Worm (Caenorhabditis elegans) whole organism, young adult: Measurements from ENCODE around the gene grl-13.

Source experiments
- B0336.3 ChIP-seq: fragments of 200-800 bp; sonication (Bioruptor generic); IDR thresholded peaks from 2 replicates; pipeline ENCODE4 v1.3.6; 2022; ENCODE audit warnings: missing genetic modification characterization, missing compliant biosample characterization
- C17E4.6 ChIP-seq: fragments of 200-800 bp; sonication (Bioruptor generic); IDR thresholded peaks from 2 replicates; pipeline ENCODE4 v1.3.6; 2022; ENCODE audit warnings: missing genetic modification reagents, missing genetic modification characterization, missing compliant biosample characterization
- F22D6.2 ChIP-seq: sonication (generic microtip); optimal IDR thresholded peaks from 2 replicates; lab custom pipeline; 2016; ENCODE audit warnings: mild to moderate bottlenecking, missing genetic modification characterization, missing compliant biosample characterization
- F23B12.7 ChIP-seq: sonication (generic microtip); optimal IDR thresholded peaks from 2 replicates; lab custom pipeline; 2017; ENCODE audit warnings: missing genetic modification characterization, mild to moderate bottlenecking, missing compliant biosample characterization, antibody characterized with exemption, moderate library complexity; ENCODE audit not compliant: insufficient read depth
- F33H1.4 ChIP-seq: fragments of 200-800 bp; sonication (Bioruptor generic); IDR thresholded peaks from 2 replicates; pipeline ENCODE4 v1.3.6; 2022; ENCODE audit warnings: missing genetic modification reagents, missing genetic modification characterization, missing compliant biosample characterization
- F37B4.10 ChIP-seq: fragments of 200-800 bp; sonication (Bioruptor generic); IDR thresholded peaks from 2 replicates; pipeline ENCODE4 v1.3.6; 2022; ENCODE audit warnings: missing genetic modification characterization, missing compliant biosample characterization
- F55B11.4 ChIP-seq: sonication (generic microtip); optimal IDR thresholded peaks from 2 replicates; lab custom pipeline; 2016; ENCODE audit warnings: missing compliant biosample characterization, missing genetic modification characterization, borderline replicate concordance; ENCODE audit not compliant: insufficient read depth
- Y53F4B.3 ChIP-seq: fragments of 200-800 bp; sonication (Bioruptor generic); IDR thresholded peaks from 2 replicates; pipeline ENCODE4 v1.3.6; 2022; ENCODE audit warnings: missing genetic modification reagents, missing genetic modification characterization, missing compliant biosample characterization
- ama-1 ChIP-seq, 3 experiments: fragments of 150-350 bp in 1 of 3; sonication (generic microtip) in 2 of 3; optimal IDR thresholded peaks; 2 replicates each; lab custom pipeline; 2014 to 2018; ENCODE audit warnings: missing biosample characterization in 2 of 3, missing genetic modification characterization in 2 of 3, missing genetic modification reagents in 2 of 3
- aptf-2 ChIP-seq: fragments of 200-800 bp; sonication (Bioruptor generic); conservative IDR thresholded peaks from 2 replicates; pipeline ENCODE4 v1.3.6; 2022; ENCODE audit warnings: missing genetic modification reagents, missing genetic modification characterization, missing compliant biosample characterization
- cebp-1 ChIP-seq, 2 experiments: fragments of 200-800 bp in 1 of 2; sonication (Bioruptor generic) in 1 of 2; sonication (generic microtip) in 1 of 2; IDR thresholded peaks in 1 of 2; optimal IDR thresholded peaks in 1 of 2; 2 replicates each; pipeline versions ENCODE4 v1.3.6 to Lab custom; 2017 to 2022; ENCODE audit warnings: missing compliant biosample characterization in 2 of 2, missing genetic modification characterization in 2 of 2, mild to moderate bottlenecking in 1 of 2, missing genetic modification reagents in 1 of 2, moderate library complexity in 1 of 2
- ceh-100 ChIP-seq: fragments of 200-800 bp; sonication (Bioruptor generic); IDR thresholded peaks from 2 replicates; pipeline ENCODE4 v1.3.6; 2022; ENCODE audit warnings: missing genetic modification reagents, missing genetic modification characterization, missing compliant biosample characterization
- chd-7 ChIP-seq: sonication (generic microtip); optimal IDR thresholded peaks from 2 replicates; lab custom pipeline; 2016; ENCODE audit warnings: mild to moderate bottlenecking, missing genetic modification characterization, moderate library complexity, missing compliant biosample characterization
- die-1 ChIP-seq: sonication (generic microtip); optimal IDR thresholded peaks from 2 replicates; lab custom pipeline; 2016; ENCODE audit warnings: missing genotype, mild to moderate bottlenecking, missing genetic modification characterization, missing compliant biosample characterization
- egl-44 ChIP-seq: fragments of 200-800 bp; sonication (Bioruptor generic); IDR thresholded peaks from 2 replicates; pipeline ENCODE4 v1.3.6; 2022; ENCODE audit warnings: missing genetic modification reagents, missing genetic modification characterization, missing compliant biosample characterization
- egrh-3 ChIP-seq: fragments of 200-800 bp; sonication (Bioruptor generic); IDR thresholded peaks from 2 replicates; pipeline ENCODE4 v1.3.6; 2022; ENCODE audit warnings: missing genetic modification reagents, missing genetic modification characterization, missing compliant biosample characterization
- ekl-4 ChIP-seq: fragments of 200-800 bp; sonication (Bioruptor generic); IDR thresholded peaks from 2 replicates; pipeline ENCODE4 v1.3.6; 2022; ENCODE audit warnings: missing genetic modification reagents, missing genetic modification characterization, missing compliant biosample characterization
- hlh-26 ChIP-seq: fragments of 200-800 bp; sonication (Bioruptor generic); conservative IDR thresholded peaks from 2 replicates; pipeline ENCODE4 v1.3.6; 2022; ENCODE audit warnings: missing genetic modification reagents, missing genetic modification characterization, missing compliant biosample characterization
- hmg-1.2 ChIP-seq: fragments of 200-800 bp; sonication (Bioruptor generic); IDR thresholded peaks from 2 replicates; pipeline ENCODE4 v1.3.6; 2022; ENCODE audit warnings: missing genetic modification reagents, missing genetic modification characterization, missing compliant biosample characterization
- hsf-1 ChIP-seq: fragments of 200-800 bp; sonication (Bioruptor generic); IDR thresholded peaks from 2 replicates; pipeline ENCODE4 v1.3.6; 2022; ENCODE audit warnings: missing genetic modification reagents, missing genetic modification characterization, missing compliant biosample characterization
- let-607 ChIP-seq, 2 experiments: fragments of 200-800 bp in 1 of 2; sonication (Bioruptor generic) in 1 of 2; sonication (generic microtip) in 1 of 2; optimal IDR thresholded peaks; 2 replicates each; lab custom pipeline; 2016 to 2018; ENCODE audit warnings: mild to moderate bottlenecking in 2 of 2, missing compliant biosample characterization in 2 of 2, missing genetic modification characterization in 2 of 2, moderate library complexity in 2 of 2, missing genotype in 1 of 2
- lin-26 ChIP-seq: fragments of 200-800 bp; sonication (Bioruptor generic); IDR thresholded peaks from 2 replicates; pipeline ENCODE4 v1.3.6; 2022; ENCODE audit warnings: missing genetic modification reagents, missing genetic modification characterization, missing compliant biosample characterization
- lir-1 ChIP-seq: fragments of 200-800 bp; sonication (Bioruptor generic); conservative IDR thresholded peaks from 2 replicates; pipeline ENCODE4 v1.3.6; 2022; ENCODE audit warnings: missing genetic modification reagents, missing genetic modification characterization, missing compliant biosample characterization
- madf-10 ChIP-seq: sonication (generic microtip); optimal IDR thresholded peaks from 2 replicates; lab custom pipeline; 2016; ENCODE audit warnings: mild to moderate bottlenecking, missing genetic modification characterization, missing compliant biosample characterization
- madf-6 ChIP-seq: fragments of 200-800 bp; sonication (Bioruptor generic); IDR thresholded peaks from 2 replicates; pipeline ENCODE4 v1.3.6; 2022; ENCODE audit warnings: missing genetic modification reagents, missing genetic modification characterization, missing compliant biosample characterization
- madf-8 ChIP-seq: fragments of 200-800 bp; sonication (Bioruptor generic); conservative IDR thresholded peaks from 2 replicates; pipeline ENCODE4 v1.3.6; 2022; ENCODE audit warnings: missing genetic modification reagents, missing genetic modification characterization, missing compliant biosample characterization
- nfyb-1 ChIP-seq: fragments of 200-800 bp; sonication (Bioruptor generic); IDR thresholded peaks from 2 replicates; pipeline ENCODE4 v1.3.6; 2022; ENCODE audit warnings: missing genetic modification reagents, missing genetic modification characterization, missing compliant biosample characterization
- nhr-27 ChIP-seq: fragments of 200-800 bp; sonication (Bioruptor generic); optimal IDR thresholded peaks from 2 replicates; lab custom pipeline; 2018; ENCODE audit warnings: mild to moderate bottlenecking, missing genetic modification characterization, moderate library complexity, missing compliant biosample characterization
- nhr-80 ChIP-seq: sonication (generic microtip); optimal IDR thresholded peaks from 2 replicates; lab custom pipeline; 2016; ENCODE audit warnings: missing genetic modification characterization, missing compliant biosample characterization
- sdz-38 ChIP-seq: sonication (generic microtip); optimal IDR thresholded peaks from 2 replicates; lab custom pipeline; 2016; ENCODE audit warnings: missing genotype, missing genetic modification characterization, missing compliant biosample characterization
- sptf-2 ChIP-seq: fragments of 200-800 bp; sonication (Bioruptor generic); optimal IDR thresholded peaks from 2 replicates; lab custom pipeline; 2018; ENCODE audit warnings: mild to moderate bottlenecking, missing genetic modification characterization, missing compliant biosample characterization
- zim-3 ChIP-seq: sonication (generic microtip); optimal IDR thresholded peaks from 2 replicates; lab custom pipeline; 2017; ENCODE audit warnings: mild to moderate bottlenecking, missing genetic modification characterization, moderate library complexity, missing compliant biosample characterization
- ztf-6 ChIP-seq: fragments of 200-800 bp; sonication (Bioruptor generic); IDR thresholded peaks from 2 replicates; pipeline ENCODE4 v1.3.6; 2022; ENCODE audit warnings: missing genetic modification reagents, missing genetic modification characterization, missing compliant biosample characterization

Gene grl-13

ce11 chrV:4361505-4361904 is 2.9 kb downstream of the grl-13 start, which contains the start of gene F32D1.3:
F32D1.3 (minus strand) TSS chrV:4361569.
- TF ChIP-seq hmg-1.2 (GFP tag; lab: Robert Waterston, UW) (no peak), ama-1 (optimal IDR thresholded peaks at IDR 0.05; lab: Kevin White, UChicago) (no peak), ama-1 (GFP tag; optimal IDR thresholded peaks at IDR 0.05; lab: Kevin White, UChicago) (no peak), hlh-26 (GFP tag; lab: Robert Waterston, UW) (no peak), aptf-2 (GFP tag; lab: Robert Waterston, UW) (no peak), lin-26 (GFP tag; lab: Robert Waterston, UW) (no peak), egl-44 (GFP tag; lab: Robert Waterston, UW) (no peak), Y53F4B.3 (no peak), C17E4.6 (GFP tag; lab: Robert Waterston, UW) (no peak), nhr-27 (tag; lab: Kevin White, UChicago) (no peak)
- TF ChIP-seq, all 124 proteins: peak for 0

ce11 chrV:4360018-4360417 is 4.4 kb downstream of the grl-13 start:
- TF ChIP-seq let-607 (tag; optimal IDR thresholded peaks at IDR 0.05; lab: Kevin White, UChicago) (peak in 1 of 2 experiments; percentile 62), F37B4.10 (GFP tag; lab: Robert Waterston, UW) (no peak), nhr-80 (tag; lab: Kevin White, UChicago) (peak; percentile 24)

- TF ChIP-seq madf-8, result no peak
- TF ChIP-seq ceh-100, result no peak
- TF ChIP-seq aptf-2 (GFP tag; lab: Robert Waterston, UW), result no peak
- TF ChIP-seq hsf-1, result no peak
- TF ChIP-seq die-1 (tag; lab: Kevin White, UChicago), result no peak
- TF ChIP-seq ekl-4, result no peak
- TF ChIP-seq chd-7 (tag; lab: Kevin White, UChicago), result no peak
- no peak for TF ChIP-seq F33H1.4 (GFP tag; lab: Robert Waterston, UW)
- no peak for TF ChIP-seq egrh-3
- TF ChIP-seq madf-6, result no peak
- no peak for TF ChIP-seq sdz-38 (tag; lab: Kevin White, UChicago)
- TF ChIP-seq zim-3 (tag; lab: Kevin White, UChicago), result no peak
- TF ChIP-seq nfyb-1, result no peak
- TF ChIP-seq ztf-6 (GFP tag; lab: Robert Waterston, UW), result no peak
These were observed 5.3 kb downstream of the grl-13 start for ce11 chrV:4359127-4359526.

- TF ChIP-seq nhr-80 (tag; lab: Kevin White, UChicago) (no peak), sptf-2 (GFP tag; lab: Kevin White, UChicago) (no peak), die-1 (tag; lab: Kevin White, UChicago) (no peak), cebp-1 (GFP tag; IDR thresholded peaks at IDR 0.05; lab: Robert Waterston, UW) (peak; percentile 65; the same call in 1 of the 2 replicates), cebp-1 (tag; optimal IDR thresholded peaks at IDR 0.05; lab: Kevin White, UChicago) (peak; percentile 94), F55B11.4 (tag; lab: Kevin White, UChicago) (no peak), B0336.3 (GFP tag; lab: Robert Waterston, UW) (no peak), F22D6.2 (tag; lab: Kevin White, UChicago) (no peak)
These were observed 7.0 kb downstream of the grl-13 start for ce11 chrV:4357369-4357768.

ce11 chrV:4356047-4356612 is 8.3 kb downstream of the grl-13 start:
- TF ChIP-seq F23B12.7 (tag; lab: Kevin White, UChicago) (no peak), madf-10 (tag; lab: Kevin White, UChicago) (no peak), lir-1 (no peak)
- TF ChIP-seq, all 124 proteins: peak for 0
